Worm (Caenorhabditis elegans) whole organism, L2 larva: ENCODE results near the gene clec-250.
A peak's percentile ranks its signal among the peaks of the same experiment; 100 is the strongest.

Source experiments
- C34F6.9 ChIP-seq: fragments of 150-350 bp; optimal IDR thresholded peaks from 2 replicates; lab custom pipeline; 2014; ENCODE audit warnings: missing biosample characterization, missing genetic modification characterization
- R02D3.7 ChIP-seq: fragments of 150-350 bp; optimal IDR thresholded peaks from 2 replicates; lab custom pipeline; 2014; ENCODE audit warnings: missing biosample characterization, missing genetic modification characterization
- Y55F3AM.14 ChIP-seq: fragments of 200-800 bp; sonication (Bioruptor generic); optimal IDR thresholded peaks from 2 replicates; lab custom pipeline; 2018; ENCODE audit warnings: mild to moderate bottlenecking, missing genetic modification characterization, missing compliant biosample characterization
- ZK546.5 ChIP-seq: sonication (generic microtip); optimal IDR thresholded peaks from 2 replicates; lab custom pipeline; 2017; ENCODE audit warnings: missing biosample characterization, missing genetic modification characterization
- alr-1 ChIP-seq: fragments of 150-350 bp; optimal IDR thresholded peaks from 2 replicates; lab custom pipeline; 2014; ENCODE audit warnings: missing biosample characterization, missing genetic modification characterization
- aly-2 ChIP-seq: fragments of 150-350 bp; optimal IDR thresholded peaks from 2 replicates; lab custom pipeline; 2014; ENCODE audit warnings: missing biosample characterization, missing genetic modification characterization
- ama-1 ChIP-seq: fragments of 150-350 bp; optimal IDR thresholded peaks from 2 replicates; lab custom pipeline; 2018; ENCODE audit warnings: inconsistent platforms
- ceh-16 ChIP-seq: fragments of 150-350 bp; optimal IDR thresholded peaks from 2 replicates; lab custom pipeline; 2014; ENCODE audit warnings: missing biosample characterization, missing genetic modification characterization
- crh-2 ChIP-seq: sonication (generic microtip); optimal IDR thresholded peaks from 2 replicates; lab custom pipeline; 2017; ENCODE audit warnings: missing biosample characterization, missing genetic modification characterization
- egl-27 ChIP-seq: sonication (generic microtip); optimal IDR thresholded peaks from 3 replicates; lab custom pipeline; 2017; ENCODE audit warnings: missing biosample characterization, missing genetic modification reagents, missing genetic modification characterization
- elt-1 ChIP-seq: fragments of 150-350 bp; optimal IDR thresholded peaks from 2 replicates; lab custom pipeline; 2014; ENCODE audit warnings: missing biosample characterization, missing genetic modification characterization
- elt-3 ChIP-seq: sonication (generic microtip); optimal IDR thresholded peaks from 2 replicates; lab custom pipeline; 2017; ENCODE audit warnings: missing biosample characterization, missing genetic modification characterization
- fos-1 ChIP-seq: fragments of 150-350 bp; optimal IDR thresholded peaks from 2 replicates; lab custom pipeline; 2014; ENCODE audit warnings: missing biosample characterization, missing genetic modification characterization
- gmeb-1 ChIP-seq: fragments of 150-350 bp; optimal IDR thresholded peaks from 2 replicates; lab custom pipeline; 2014; ENCODE audit warnings: missing biosample characterization, missing genetic modification characterization
- lin-11 ChIP-seq: fragments of 150-350 bp; sonication (generic microtip); optimal IDR thresholded peaks from 2 replicates; lab custom pipeline; 2014; ENCODE audit warnings: missing biosample characterization, missing genetic modification characterization, inconsistent platforms, mixed read lengths
- lin-13 ChIP-seq: fragments of 150-350 bp; optimal IDR thresholded peaks from 2 replicates; lab custom pipeline; 2014; ENCODE audit warnings: missing biosample characterization, missing genetic modification reagents, missing genetic modification characterization
- lin-39 ChIP-seq: fragments of 150-350 bp; optimal IDR thresholded peaks from 2 replicates; lab custom pipeline; 2014; ENCODE audit warnings: missing biosample characterization, missing genetic modification reagents, missing genetic modification characterization
- lsy-2 ChIP-seq, 2 experiments: fragments of 150-350 bp in 1 of 2; sonication (generic microtip) in 1 of 2; optimal IDR thresholded peaks; 2 replicates each; lab custom pipeline; 2014 to 2017; ENCODE audit warnings: missing biosample characterization in 2 of 2, missing genetic modification characterization in 2 of 2
- mab-5 ChIP-seq: fragments of 150-350 bp; optimal IDR thresholded peaks from 2 replicates; lab custom pipeline; 2014; ENCODE audit warnings: missing biosample characterization, missing genetic modification characterization
- mbf-1 ChIP-seq: sonication (generic microtip); optimal IDR thresholded peaks from 2 replicates; lab custom pipeline; 2017; ENCODE audit warnings: missing biosample characterization, missing genetic modification characterization
- mdl-1 ChIP-seq, 2 experiments: fragments of 150-350 bp in 1 of 2; sonication (generic microtip) in 1 of 2; optimal IDR thresholded peaks; 2 replicates each; lab custom pipeline; 2017; ENCODE audit warnings: missing biosample characterization in 2 of 2, missing genetic modification characterization in 2 of 2
- nhr-10 ChIP-seq: sonication (generic microtip); optimal IDR thresholded peaks from 2 replicates; lab custom pipeline; 2017; ENCODE audit warnings: missing biosample characterization, missing genetic modification characterization
- nhr-11 ChIP-seq: fragments of 150-350 bp; optimal IDR thresholded peaks from 2 replicates; lab custom pipeline; 2014; ENCODE audit warnings: missing biosample characterization, missing genetic modification characterization
- nhr-12 ChIP-seq: fragments of 150-350 bp; optimal IDR thresholded peaks from 2 replicates; lab custom pipeline; 2014; ENCODE audit warnings: missing biosample characterization, missing genetic modification characterization
- nhr-129 ChIP-seq: fragments of 150-350 bp; optimal IDR thresholded peaks from 2 replicates; lab custom pipeline; 2014; ENCODE audit warnings: missing biosample characterization, missing genetic modification characterization
- nhr-21 ChIP-seq: fragments of 150-350 bp; optimal IDR thresholded peaks from 2 replicates; lab custom pipeline; 2014; ENCODE audit warnings: missing biosample characterization, missing genetic modification characterization
- nhr-23 ChIP-seq: fragments of 150-350 bp; optimal IDR thresholded peaks from 2 replicates; lab custom pipeline; 2014; ENCODE audit warnings: missing biosample characterization, missing genetic modification reagents, missing genetic modification characterization
- nhr-237 ChIP-seq: fragments of 150-350 bp; optimal IDR thresholded peaks from 2 replicates; lab custom pipeline; 2014; ENCODE audit warnings: missing biosample characterization, missing genetic modification characterization
- nhr-25 ChIP-seq: fragments of 150-350 bp; sonication (generic microtip); optimal IDR thresholded peaks from 3 replicates; lab custom pipeline; 2014; ENCODE audit warnings: missing biosample characterization, missing genetic modification characterization
- nhr-6 ChIP-seq: fragments of 150-350 bp; optimal IDR thresholded peaks from 2 replicates; lab custom pipeline; 2014; ENCODE audit warnings: missing biosample characterization, missing genetic modification characterization
- nhr-77 ChIP-seq: fragments of 150-350 bp; optimal IDR thresholded peaks from 2 replicates; lab custom pipeline; 2014; ENCODE audit warnings: missing biosample characterization, missing genetic modification characterization
- peb-1 ChIP-seq: fragments of 150-350 bp; optimal IDR thresholded peaks from 2 replicates; lab custom pipeline; 2014; ENCODE audit warnings: missing biosample characterization, missing genetic modification characterization
- sem-4 ChIP-seq: fragments of 150-350 bp; optimal IDR thresholded peaks from 2 replicates; lab custom pipeline; 2014; ENCODE audit warnings: missing biosample characterization, missing genetic modification reagents, missing genetic modification characterization
- skn-1 ChIP-seq: sonication (generic microtip); optimal IDR thresholded peaks from 2 replicates; lab custom pipeline; 2017; ENCODE audit warnings: missing biosample characterization, missing genetic modification characterization
- sma-3 ChIP-seq: sonication (generic microtip); optimal IDR thresholded peaks from 2 replicates; lab custom pipeline; 2016; ENCODE audit warnings: missing genetic modification reagents, missing genetic modification characterization, missing compliant biosample characterization
- sma-9 ChIP-seq, 2 experiments: fragments of 150-350 bp in 1 of 2; sonication (generic microtip) in 1 of 2; optimal IDR thresholded peaks; 2 replicates each; lab custom pipeline; 2014 to 2016; ENCODE audit warnings: missing genetic modification characterization in 2 of 2, mild to moderate bottlenecking in 1 of 2, missing biosample characterization in 1 of 2, missing compliant biosample characterization in 1 of 2, missing genetic modification reagents in 1 of 2, moderate library complexity in 1 of 2
- snpc-4 ChIP-seq: fragments of 150-350 bp; optimal IDR thresholded peaks from 2 replicates; lab custom pipeline; 2014; ENCODE audit warnings: missing biosample characterization, missing genetic modification characterization
- unc-39 ChIP-seq: fragments of 150-350 bp; optimal IDR thresholded peaks from 2 replicates; lab custom pipeline; 2014; ENCODE audit warnings: missing biosample characterization, missing genetic modification characterization
- unc-55 ChIP-seq: fragments of 150-350 bp; sonication (generic microtip); optimal IDR thresholded peaks from 3 replicates; lab custom pipeline; 2014; ENCODE audit warnings: missing biosample characterization, missing genetic modification reagents, missing genetic modification characterization
- unc-62 ChIP-seq: fragments of 150-350 bp; optimal IDR thresholded peaks from 2 replicates; lab custom pipeline; 2014; ENCODE audit warnings: missing biosample characterization, missing genetic modification reagents, missing genetic modification characterization
- ztf-1 ChIP-seq: fragments of 200-800 bp; sonication (Bioruptor generic); conservative IDR thresholded peaks from 2 replicates; pipeline ENCODE4 v1.3.6; 2022; ENCODE audit warnings: missing genetic modification characterization, missing compliant biosample characterization
- ztf-4 ChIP-seq: fragments of 150-350 bp; optimal IDR thresholded peaks from 2 replicates; lab custom pipeline; 2014; ENCODE audit warnings: missing biosample characterization, missing genetic modification characterization

Gene clec-250

ce11 chrV:18731579-18732041, 10.4 kb downstream of the clec-250 start, which contains the start of the genes asp-18 and scl-19:
Gene asp-18 (minus strand): TSS chrV:18731679.
Gene scl-19 (plus strand): TSS chrV:18731991.
- TF ChIP-seq unc-39 (tag; lab: Kevin White, UChicago): no peak
- no peak for TF ChIP-seq gmeb-1
- TF ChIP-seq nhr-23 (tag; lab: Kevin White, UChicago): no peak
- no peak for TF ChIP-seq ceh-16 (tag; lab: Kevin White, UChicago)
- TF ChIP-seq ZK546.5: no peak
- TF ChIP-seq peb-1 (tag; lab: Kevin White, UChicago): no peak
- TF ChIP-seq, all 48 proteins: peak for 0

- no peak for TF ChIP-seq nhr-6 (tag; lab: Kevin White, UChicago)
- TF ChIP-seq lin-11 (tag; lab: Kevin White, UChicago): no peak
- TF ChIP-seq nhr-21 (tag; lab: Kevin White, UChicago): no peak
- TF ChIP-seq sem-4 (tag; lab: Kevin White, UChicago): no peak
- no peak for TF ChIP-seq aly-2
- no peak for TF ChIP-seq unc-39 (tag; lab: Kevin White, UChicago)
- no peak for TF ChIP-seq lin-13
- TF ChIP-seq nhr-11: no peak
- TF ChIP-seq ZK546.5: no peak
- TF ChIP-seq nhr-23 (tag; lab: Kevin White, UChicago): no peak
- TF ChIP-seq mbf-1 (tag; lab: Kevin White, UChicago): no peak
Measured at ce11 chrV:18729324-18729924, 12.6 kb downstream of the clec-250 start, which contains the start of gene asp-19. Gene asp-19 (minus strand): TSS chrV:18729374.

ce11 chrV:18725858-18726257, 16.1 kb downstream of the clec-250 start:
- TF ChIP-seq C34F6.9 (tag; lab: Kevin White, UChicago): peak; percentile 21
- TF ChIP-seq mbf-1 (tag; lab: Kevin White, UChicago): no peak
- TF ChIP-seq aly-2: no peak
- TF ChIP-seq unc-55 (GFP tag; lab: Kevin White, UChicago): peak; percentile 23

- TF ChIP-seq skn-1 (tag; lab: Kevin White, UChicago): no peak
- TF ChIP-seq alr-1: no peak
- no peak for TF ChIP-seq mbf-1 (tag; lab: Kevin White, UChicago)
- TF ChIP-seq gmeb-1: no peak
- TF ChIP-seq unc-39 (tag; lab: Kevin White, UChicago): no peak
- no peak for TF ChIP-seq mab-5 (tag; lab: Kevin White, UChicago)
- no peak for TF ChIP-seq nhr-6 (tag; lab: Kevin White, UChicago)
- TF ChIP-seq nhr-21 (tag; lab: Kevin White, UChicago): no peak
- TF ChIP-seq lsy-2 (tag; optimal IDR thresholded peaks at IDR 0.05; lab: Kevin White, UChicago): no peak
- TF ChIP-seq nhr-129 (tag; lab: Kevin White, UChicago): no peak
- no peak for TF ChIP-seq nhr-12 (tag; lab: Kevin White, UChicago)
- TF ChIP-seq ceh-16 (tag; lab: Kevin White, UChicago): no peak
- TF ChIP-seq mdl-1 (tag; optimal IDR thresholded peaks at IDR 0.05; lab: Kevin White, UChicago): no peak
- TF ChIP-seq fos-1: no peak
- TF ChIP-seq peb-1 (tag; lab: Kevin White, UChicago): no peak
Measured at ce11 chrV:18724076-18724475, 17.9 kb downstream of the clec-250 start.

ce11 chrV:18723604-18724003, 18.4 kb downstream of the clec-250 start:
- TF ChIP-seq sma-9 (GFP tag; optimal IDR thresholded peaks at IDR 0.05; lab: Kevin White, UChicago): no peak
- TF ChIP-seq sma-9 (tag; optimal IDR thresholded peaks at IDR 0.05; lab: Kevin White, UChicago): no peak
- TF ChIP-seq nhr-12 (tag; lab: Kevin White, UChicago): no peak
- no peak for TF ChIP-seq egl-27 (tag; lab: Kevin White, UChicago)
- no peak for TF ChIP-seq elt-1 (tag; lab: Kevin White, UChicago)
- no peak for TF ChIP-seq unc-62
- TF ChIP-seq snpc-4 (tag; lab: Kevin White, UChicago): peak; percentile 80
- no peak for TF ChIP-seq aly-2
- peak; percentile 83 for TF ChIP-seq nhr-129 (tag; lab: Kevin White, UChicago)
- no peak for TF ChIP-seq nhr-237 (tag; lab: Kevin White, UChicago)
- peak; percentile 87 for TF ChIP-seq mab-5 (tag; lab: Kevin White, UChicago)
- TF ChIP-seq lin-39 (tag; lab: Kevin White, UChicago): no peak
- TF ChIP-seq Y55F3AM.14 (GFP tag; lab: Kevin White, UChicago): no peak
- no peak for TF ChIP-seq ama-1
- no peak for TF ChIP-seq ztf-1
- TF ChIP-seq ZK546.5: no peak
- no peak for TF ChIP-seq sma-3
- no peak for TF ChIP-seq elt-3 (tag; lab: Kevin White, UChicago)
- TF ChIP-seq nhr-77 (tag; lab: Kevin White, UChicago): no peak
- peak; percentile 74 for TF ChIP-seq nhr-25 (tag; lab: Kevin White, UChicago)
- peak; percentile 76 for TF ChIP-seq unc-55 (GFP tag; lab: Kevin White, UChicago)
- peak; percentile 93 for TF ChIP-seq C34F6.9 (tag; lab: Kevin White, UChicago)
- TF ChIP-seq sem-4 (tag; lab: Kevin White, UChicago): peak; percentile 46
- no peak for TF ChIP-seq R02D3.7 (tag; lab: Kevin White, UChicago)
- TF ChIP-seq ceh-16 (tag; lab: Kevin White, UChicago): no peak
- TF ChIP-seq ztf-4 (tag; lab: Kevin White, UChicago): no peak
- no peak for TF ChIP-seq nhr-23 (tag; lab: Kevin White, UChicago)
- TF ChIP-seq unc-39 (tag; lab: Kevin White, UChicago): no peak
- TF ChIP-seq skn-1 (tag; lab: Kevin White, UChicago): no peak
- no peak for TF ChIP-seq nhr-10 (tag; lab: Kevin White, UChicago)
- peak; percentile 89 for TF ChIP-seq crh-2 (tag; lab: Kevin White, UChicago)
